Fruit fly (Drosophila melanogaster): ENCODE results near the gene RpS10b.

Gene RpS10b

dm6 chrX:19579648-19580301, 18.1 kb upstream of the RpS10b start, which contains the start of gene Tao (continued):
- TF ChIP-seq Sry-β (GFP tag; optimal IDR thresholded peaks at IDR 0.05) (no peak), CG11398 (GFP tag; optimal IDR thresholded peaks at IDR 0.05) (no peak), vvl (GFP tag; IDR thresholded peaks at IDR 0.05) (no peak), CG17612 (GFP tag; IDR thresholded peaks at IDR 0.05) (no peak), D (optimal IDR thresholded peaks at IDR 0.05) (no peak), D (GFP tag; optimal IDR thresholded peaks at IDR 0.05) (no peak), amos (GFP tag; IDR thresholded peaks at IDR 0.05; ENCODE audit: partially characterized antibody) (peak; percentile 79), kay (GFP tag; optimal IDR thresholded peaks at IDR 0.05) (no peak), CG12071 (GFP tag; optimal IDR thresholded peaks at IDR 0.05) (no peak), Hey (tag; optimal IDR thresholded peaks at IDR 0.05) (no peak), CG3407 (GFP tag; optimal IDR thresholded peaks at IDR 0.05) (no peak), CG2678 (tag; optimal IDR thresholded peaks at IDR 0.05) (no peak), Asciz (GFP tag; optimal IDR thresholded peaks at IDR 0.05) (no peak), Antp (GFP tag; optimal IDR thresholded peaks at IDR 0.05) (no peak), CTCF (GFP tag; optimal IDR thresholded peaks at IDR 0.05) (no peak), sna (GFP tag; IDR thresholded peaks at IDR 0.05; ENCODE audit: partially characterized antibody) (peak; percentile 88), eyg (GFP tag; optimal IDR thresholded peaks at IDR 0.05) (no peak), fd96Cb (tag; optimal IDR thresholded peaks at IDR 0.05) (no peak), CG12104 (GFP tag; optimal IDR thresholded peaks at IDR 0.05) (no peak), twi (tag; optimal IDR thresholded peaks at IDR 0.05) (no peak), B-H1 (GFP tag; IDR thresholded peaks at IDR 0.05) (no peak), pum (GFP tag; optimal IDR thresholded peaks at IDR 0.05) (no peak), CG3995 (GFP tag; optimal IDR thresholded peaks at IDR 0.05) (peak; percentile 78), CG13894 (tag; optimal IDR thresholded peaks at IDR 0.05) (no peak), E2f2 (GFP tag; IDR thresholded peaks at IDR 0.05) (peak; percentile 80), YL-1 (GFP tag; optimal IDR thresholded peaks at IDR 0.05) (no peak), hb (GFP tag; IDR thresholded peaks at IDR 0.05; ENCODE audit: partially characterized antibody) (peak; percentile 86), ranshi (GFP tag; IDR thresholded peaks at IDR 0.05) (no peak), CG12659 (GFP tag; optimal IDR thresholded peaks at IDR 0.05) (peak; percentile 12), bbx (GFP tag; IDR thresholded peaks at IDR 0.05; ENCODE audit: partially characterized antibody) (peak; percentile 69), Hand (GFP tag; optimal IDR thresholded peaks at IDR 0.05) (no peak), ATbp (GFP tag; optimal IDR thresholded peaks at IDR 0.05) (no peak), emc (GFP tag; optimal IDR thresholded peaks at IDR 0.05) (no peak), HLHmδ (GFP tag; optimal IDR thresholded peaks at IDR 0.05) (no peak), Lpt (GFP tag; optimal IDR thresholded peaks at IDR 0.05) (no peak), CG11085 (GFP tag; IDR thresholded peaks at IDR 0.05) (no peak), Myb (GFP tag; optimal IDR thresholded peaks at IDR 0.05) (no peak), pros (GFP tag; optimal IDR thresholded peaks at IDR 0.05) (no peak), CG8944 (GFP tag; optimal IDR thresholded peaks at IDR 0.05) (no peak), CG32532 (GFP tag; IDR thresholded peaks at IDR 0.05) (no peak), caup (GFP tag; optimal IDR thresholded peaks at IDR 0.05; ENCODE audit: severe bottlenecking) (no peak), Blimp-1 (GFP tag; optimal IDR thresholded peaks at IDR 0.05) (no peak), CG17186 (GFP tag; optimal IDR thresholded peaks at IDR 0.05) (no peak), gcm2 (GFP tag; optimal IDR thresholded peaks at IDR 0.05) (no peak), CG4617 (GFP tag; optimal IDR thresholded peaks at IDR 0.05; ENCODE audit: borderline replicate concordance) (peak; percentile 40), rib (GFP tag; IDR thresholded peaks at IDR 0.05) (no peak), disco-r (GFP tag; optimal IDR thresholded peaks at IDR 0.05) (no peak), CG8924 (tag; optimal IDR thresholded peaks at IDR 0.05) (no peak), HLH4C (GFP tag; IDR thresholded peaks at IDR 0.05; ENCODE audit: partially characterized antibody) (peak; percentile 83), NC2α (GFP tag; optimal IDR thresholded peaks at IDR 0.05) (no peak), stwl (tag; optimal IDR thresholded peaks at IDR 0.05) (no peak)

Measured in whole organism, embryonic.